Worm (Caenorhabditis elegans) whole organism, late embryonic: ENCODE data around the gene M153.5.
A peak's percentile ranks its signal among the peaks of the same experiment; 100 is the strongest.

Experiments used
- C08G9.2 ChIP-seq: sonication (generic microtip); optimal IDR thresholded peaks from 2 replicates; lab custom pipeline; 2016; ENCODE audit warnings: mild to moderate bottlenecking, missing genetic modification characterization, moderate library complexity, missing compliant biosample characterization
- F13H6.1 ChIP-seq: sonication (generic microtip); optimal IDR thresholded peaks from 2 replicates; lab custom pipeline; 2016; ENCODE audit warnings: missing genetic modification characterization, missing compliant biosample characterization
- K09A11.1 ChIP-seq: sonication (generic microtip); optimal IDR thresholded peaks from 2 replicates; lab custom pipeline; 2017; ENCODE audit warnings: antibody characterized with exemption, mild to moderate bottlenecking, missing genetic modification characterization, missing compliant biosample characterization; ENCODE audit not compliant: insufficient read depth
- ahr-1 ChIP-seq: sonication (generic microtip); optimal IDR thresholded peaks from 2 replicates; lab custom pipeline; 2016; ENCODE audit warnings: missing genetic modification characterization, missing compliant biosample characterization
- ceh-18 ChIP-seq: sonication (generic microtip); optimal IDR thresholded peaks from 2 replicates; lab custom pipeline; 2016; ENCODE audit warnings: missing genetic modification characterization, missing compliant biosample characterization
- ceh-19 ChIP-seq: fragments of 200-800 bp; sonication (Bioruptor generic); optimal IDR thresholded peaks from 2 replicates; lab custom pipeline; 2018; ENCODE audit warnings: mild to moderate bottlenecking, missing genetic modification characterization, missing compliant biosample characterization
- ceh-22 ChIP-seq: sonication (generic microtip); optimal IDR thresholded peaks from 2 replicates; lab custom pipeline; 2017; ENCODE audit warnings: missing biosample characterization, missing genetic modification characterization
- ceh-30 ChIP-seq: fragments of 150-350 bp; optimal IDR thresholded peaks from 2 replicates; lab custom pipeline; 2014; ENCODE audit warnings: missing biosample characterization, missing genetic modification characterization
- ceh-48 ChIP-seq: sonication (generic microtip); optimal IDR thresholded peaks from 2 replicates; lab custom pipeline; 2016; ENCODE audit warnings: missing genetic modification characterization, inconsistent platforms, missing compliant biosample characterization
- ceh-6 ChIP-seq: fragments of 200-800 bp; sonication (Bioruptor generic); optimal IDR thresholded peaks from 2 replicates; lab custom pipeline; 2018; ENCODE audit warnings: mild to moderate bottlenecking, missing genetic modification characterization, missing compliant biosample characterization
- ceh-9 ChIP-seq: sonication (generic microtip); optimal IDR thresholded peaks from 2 replicates; lab custom pipeline; 2016; ENCODE audit warnings: mild to moderate bottlenecking, missing genetic modification characterization, inconsistent platforms, missing compliant biosample characterization
- dmd-4 ChIP-seq: sonication (generic microtip); optimal IDR thresholded peaks from 2 replicates; lab custom pipeline; 2016; ENCODE audit warnings: borderline replicate concordance, missing genetic modification characterization, missing compliant biosample characterization
- dve-1 ChIP-seq: sonication (generic microtip); optimal IDR thresholded peaks from 2 replicates; lab custom pipeline; 2017; ENCODE audit warnings: antibody characterized with exemption, mild to moderate bottlenecking, missing genetic modification characterization, missing compliant biosample characterization
- eyg-1 ChIP-seq: sonication (generic microtip); optimal IDR thresholded peaks from 2 replicates; lab custom pipeline; 2016; ENCODE audit warnings: missing genotype, missing genetic modification characterization, missing compliant biosample characterization
- fax-1 ChIP-seq: sonication (generic microtip); optimal IDR thresholded peaks from 2 replicates; lab custom pipeline; 2016; ENCODE audit warnings: missing genotype, missing genetic modification characterization, missing compliant biosample characterization
- fkh-6 ChIP-seq: sonication (generic microtip); optimal IDR thresholded peaks from 2 replicates; lab custom pipeline; 2016; ENCODE audit warnings: missing genetic modification characterization, missing compliant biosample characterization
- gmeb-2 ChIP-seq: sonication (generic microtip); optimal IDR thresholded peaks from 2 replicates; lab custom pipeline; 2016; ENCODE audit warnings: missing genetic modification characterization, inconsistent platforms, missing compliant biosample characterization
- hlh-13 ChIP-seq: fragments of 200-800 bp; sonication (Bioruptor generic); optimal IDR thresholded peaks from 2 replicates; lab custom pipeline; 2018; ENCODE audit warnings: mild to moderate bottlenecking, missing genetic modification characterization, missing compliant biosample characterization
- hlh-15 ChIP-seq: sonication (generic microtip); optimal IDR thresholded peaks from 2 replicates; lab custom pipeline; 2016; ENCODE audit warnings: missing genetic modification characterization, missing compliant biosample characterization
- hlh-30 ChIP-seq: sonication (generic microtip); optimal IDR thresholded peaks from 2 replicates; lab custom pipeline; 2017; ENCODE audit warnings: antibody characterized with exemption, missing genetic modification characterization, missing compliant biosample characterization; ENCODE audit not compliant: insufficient read depth
- hlh-6 ChIP-seq: sonication (generic microtip); optimal IDR thresholded peaks from 2 replicates; lab custom pipeline; 2016; ENCODE audit warnings: missing genotype, missing genetic modification characterization, missing compliant biosample characterization
- hlh-8 ChIP-seq: sonication (generic microtip); optimal IDR thresholded peaks from 2 replicates; lab custom pipeline; 2016; ENCODE audit warnings: missing genotype, missing genetic modification characterization, missing compliant biosample characterization
- lim-6 ChIP-seq: sonication (generic microtip); optimal IDR thresholded peaks from 2 replicates; lab custom pipeline; 2016; ENCODE audit warnings: missing genetic modification characterization, missing compliant biosample characterization
- nhr-11 ChIP-seq: fragments of 150-350 bp; optimal IDR thresholded peaks from 2 replicates; lab custom pipeline; 2014; ENCODE audit warnings: missing biosample characterization, missing genetic modification characterization
- nhr-232 ChIP-seq: sonication (generic microtip); optimal IDR thresholded peaks from 2 replicates; lab custom pipeline; 2016; ENCODE audit warnings: missing genetic modification characterization, missing compliant biosample characterization
- npax-4 ChIP-seq: sonication (generic microtip); optimal IDR thresholded peaks from 2 replicates; lab custom pipeline; 2016; ENCODE audit warnings: missing genetic modification characterization, missing compliant biosample characterization
- odd-2 ChIP-seq: sonication (generic microtip); optimal IDR thresholded peaks from 2 replicates; lab custom pipeline; 2017; ENCODE audit warnings: antibody characterized with exemption, mild to moderate bottlenecking, missing genetic modification characterization, missing compliant biosample characterization
- pat-9 ChIP-seq: fragments of 200-800 bp; sonication (Bioruptor generic); optimal IDR thresholded peaks from 2 replicates; lab custom pipeline; 2018; ENCODE audit warnings: mild to moderate bottlenecking, missing genetic modification characterization, moderate library complexity, missing compliant biosample characterization
- pha-4 ChIP-seq: fragments of 150-350 bp; optimal IDR thresholded peaks from 2 replicates; lab custom pipeline; 2018; ENCODE audit warnings: missing biosample characterization, missing genetic modification reagents, missing genetic modification characterization
- pqm-1 ChIP-seq: sonication (generic microtip); optimal IDR thresholded peaks from 2 replicates; lab custom pipeline; 2016; ENCODE audit warnings: missing genetic modification characterization, missing compliant biosample characterization
- pros-1 ChIP-seq: fragments of 150-350 bp; optimal IDR thresholded peaks from 2 replicates; lab custom pipeline; 2014; ENCODE audit warnings: missing biosample characterization, missing genetic modification reagents, missing genetic modification characterization
- ref-2 ChIP-seq: sonication (generic microtip); optimal IDR thresholded peaks from 2 replicates; lab custom pipeline; 2016; ENCODE audit warnings: missing genetic modification characterization, missing compliant biosample characterization
- rnt-1 ChIP-seq: sonication (generic microtip); optimal IDR thresholded peaks from 2 replicates; lab custom pipeline; 2016; ENCODE audit warnings: missing genetic modification characterization, missing compliant biosample characterization
- sdc-2 ChIP-seq: sonication (generic microtip); optimal IDR thresholded peaks from 2 replicates; lab custom pipeline; 2016; ENCODE audit warnings: missing genotype, missing genetic modification characterization, missing compliant biosample characterization
- sox-2 ChIP-seq: fragments of 200-800 bp; sonication (Bioruptor generic); IDR thresholded peaks from 2 replicates; pipeline ENCODE4 v1.3.6; 2022; ENCODE audit warnings: missing genetic modification reagents, missing genetic modification characterization, missing compliant biosample characterization
- tbx-7 ChIP-seq: sonication (generic microtip); optimal IDR thresholded peaks from 2 replicates; lab custom pipeline; 2016; ENCODE audit warnings: missing genotype, missing genetic modification characterization, missing compliant biosample characterization
- unc-3 ChIP-seq, 2 experiments: fragments of 200-800 bp in 1 of 2; sonication (Bioruptor generic) in 1 of 2; sonication (generic microtip) in 1 of 2; conservative IDR thresholded peaks in 1 of 2; optimal IDR thresholded peaks in 1 of 2; 2 replicates each; pipeline versions ENCODE4 v1.3.6 to Lab custom; 2016 to 2022; ENCODE audit warnings: missing compliant biosample characterization in 2 of 2, missing genetic modification characterization in 2 of 2, missing genetic modification reagents in 1 of 2
- unc-42 ChIP-seq: sonication (generic microtip); optimal IDR thresholded peaks from 2 replicates; lab custom pipeline; 2016; ENCODE audit warnings: missing genotype, missing genetic modification characterization, missing compliant biosample characterization
- ztf-16 ChIP-seq: sonication (generic microtip); optimal IDR thresholded peaks from 2 replicates; lab custom pipeline; 2017; ENCODE audit warnings: missing genetic modification characterization, missing compliant biosample characterization

M153.5 gene

ce11 chrX:12106004-12106403, 37.8 kb upstream of the M153.5 start (continued):
- peak; percentile 97 for TF ChIP-seq ceh-6
- TF ChIP-seq pqm-1, result peak; percentile 82
- peak; percentile 95 for TF ChIP-seq hlh-8
- TF ChIP-seq nhr-11, result no peak
- TF ChIP-seq unc-42 (tag; lab: Kevin White, UChicago), result peak; percentile 96
- peak; percentile 95 for TF ChIP-seq gmeb-2 (tag; lab: Kevin White, UChicago)
- TF ChIP-seq nhr-232 (tag; lab: Kevin White, UChicago), result peak; percentile 93
- peak; percentile 97 for TF ChIP-seq ztf-16 (tag; lab: Kevin White, UChicago)
- peak; percentile 98 for TF ChIP-seq hlh-6 (tag; lab: Kevin White, UChicago)
- peak; percentile 96 for TF ChIP-seq pat-9 (tag; lab: Kevin White, UChicago)
- TF ChIP-seq ceh-19 (GFP tag; lab: Kevin White, UChicago), result peak; percentile 97
- TF ChIP-seq dmd-4, result peak; percentile 96
- TF ChIP-seq npax-4 (tag; lab: Kevin White, UChicago), result peak; percentile 93
- TF ChIP-seq C08G9.2 (tag; lab: Kevin White, UChicago), result peak; percentile 89
- TF ChIP-seq fkh-6 (tag; lab: Kevin White, UChicago), result peak; percentile 96
- peak; percentile 86 for TF ChIP-seq ceh-30
- TF ChIP-seq unc-3 (GFP tag; conservative IDR thresholded peaks at IDR 0.05; lab: Robert Waterston, UW), result peak; percentile 98
- peak; percentile 89 for TF ChIP-seq unc-3 (tag; optimal IDR thresholded peaks at IDR 0.05; lab: Kevin White, UChicago)
- TF ChIP-seq hlh-13 (GFP tag; lab: Kevin White, UChicago), result peak; percentile 93
- TF ChIP-seq pha-4, result no peak
- peak; percentile 82 for TF ChIP-seq ceh-9 (tag; lab: Kevin White, UChicago)
- peak; percentile 95 for TF ChIP-seq sox-2
- peak; percentile 57 for TF ChIP-seq odd-2 (tag; lab: Kevin White, UChicago)
- no peak for TF ChIP-seq ceh-22
- peak; percentile 89 for TF ChIP-seq ceh-48 (tag; lab: Kevin White, UChicago)
- TF ChIP-seq pros-1 (tag; lab: Kevin White, UChicago), result peak; percentile 13
- peak; percentile 84 for TF ChIP-seq K09A11.1 (tag; lab: Kevin White, UChicago)
- peak; percentile 96 for TF ChIP-seq hlh-15 (tag; lab: Kevin White, UChicago)
- peak; percentile 95 for TF ChIP-seq eyg-1 (tag; lab: Kevin White, UChicago)
- peak; percentile 94 for TF ChIP-seq sdc-2 (tag; lab: Kevin White, UChicago)
- TF ChIP-seq hlh-30 (tag; lab: Kevin White, UChicago), result peak; percentile 77
- peak; percentile 71 for TF ChIP-seq tbx-7 (tag; lab: Kevin White, UChicago)
- peak; percentile 94 for TF ChIP-seq rnt-1 (tag; lab: Kevin White, UChicago)
- peak; percentile 90 for TF ChIP-seq ahr-1 (tag; lab: Kevin White, UChicago)

- no peak for TF ChIP-seq F13H6.1 (tag; lab: Kevin White, UChicago)
- no peak for TF ChIP-seq lim-6 (tag; lab: Kevin White, UChicago)
- no peak for TF ChIP-seq fkh-6 (tag; lab: Kevin White, UChicago)
- no peak for TF ChIP-seq ref-2 (tag; lab: Kevin White, UChicago)
- TF ChIP-seq fax-1 (tag; lab: Kevin White, UChicago), result no peak
- TF ChIP-seq dve-1 (tag; lab: Kevin White, UChicago), result no peak
- TF ChIP-seq hlh-6 (tag; lab: Kevin White, UChicago), result no peak
- TF ChIP-seq ceh-18 (tag; lab: Kevin White, UChicago), result no peak
- no peak for TF ChIP-seq nhr-232 (tag; lab: Kevin White, UChicago)
Observed at ce11 chrX:12108517-12109216, 35.1 kb upstream of the M153.5 start, which contains the start of the genes W03G11.2 and lgc-13. Gene W03G11.2 (minus strand): TSS chrX:12108617. Gene lgc-13 (plus strand): TSS chrX:12109166.
